Worm (Caenorhabditis elegans) whole organism, L2 larva: ENCODE data around the gene F22B7.9.

Experiments
- mdl-1 ChIP-seq, 2 experiments: fragments of 150-350 bp in 1 of 2; sonication (generic microtip) in 1 of 2; optimal IDR thresholded peaks; 2 replicates each; lab custom pipeline; 2017; ENCODE audit warnings: missing biosample characterization in 2 of 2, missing genetic modification characterization in 2 of 2
- nhr-77 ChIP-seq: fragments of 150-350 bp; optimal IDR thresholded peaks from 2 replicates; lab custom pipeline; 2014; ENCODE audit warnings: missing biosample characterization, missing genetic modification characterization

- TF ChIP-seq nhr-77 (tag; lab: Kevin White, UChicago) (no peak), mdl-1 (tag; optimal IDR thresholded peaks at IDR 0.05; lab: Kevin White, UChicago) (no peak)
These were observed 13.7 kb upstream of the F22B7.9 start, which contains the start of gene dpy-19 for ce11 chrIII:8667382-8667781.
